Worm (Caenorhabditis elegans) whole organism, L1 larva: Measurements from ENCODE around the gene hmit-1.3.

Experiments
- aly-2 ChIP-seq: fragments of 150-350 bp; optimal IDR thresholded peaks from 2 replicates; lab custom pipeline; 2014; ENCODE audit warnings: missing biosample characterization, missing genetic modification characterization
- ama-1 ChIP-seq: fragments of 150-350 bp; optimal IDR thresholded peaks from 2 replicates; lab custom pipeline; 2014
- ces-1 ChIP-seq: fragments of 150-350 bp; optimal IDR thresholded peaks from 2 replicates; lab custom pipeline; 2014; ENCODE audit warnings: missing biosample characterization, missing genetic modification reagents, missing genetic modification characterization
- dpl-1 ChIP-seq, 3 experiments: fragments of 150-350 bp in 2 of 3; sonication (generic microtip) in 1 of 3; optimal IDR thresholded peaks; 2 replicates each; lab custom pipeline; 2014 to 2017; ENCODE audit warnings: missing biosample characterization in 3 of 3, missing genetic modification characterization in 3 of 3, missing genetic modification reagents in 3 of 3
- elt-2 ChIP-seq: sonication (generic microtip); optimal IDR thresholded peaks from 2 replicates; lab custom pipeline; 2016; ENCODE audit warnings: missing genetic modification characterization, mild to moderate bottlenecking, inconsistent platforms, missing compliant biosample characterization, missing genetic modification reagents
- fos-1 ChIP-seq: fragments of 150-350 bp; optimal IDR thresholded peaks from 2 replicates; lab custom pipeline; 2014; ENCODE audit warnings: missing biosample characterization, missing genetic modification characterization
- mab-9 ChIP-seq: fragments of 200-800 bp; sonication (Bioruptor generic); IDR thresholded peaks from 2 replicates; pipeline ENCODE4 v1.3.6; 2022; ENCODE audit warnings: missing genetic modification reagents, missing genetic modification characterization, missing compliant biosample characterization
- nhr-76 ChIP-seq: sonication (generic microtip); optimal IDR thresholded peaks from 2 replicates; lab custom pipeline; 2017; ENCODE audit warnings: missing biosample characterization, missing genetic modification characterization
- nhr-85 ChIP-seq: sonication (generic microtip); peaks from one replicate; lab custom pipeline; 2016; ENCODE audit warnings: missing genetic modification characterization, inconsistent platforms, missing compliant biosample characterization

DNA sequence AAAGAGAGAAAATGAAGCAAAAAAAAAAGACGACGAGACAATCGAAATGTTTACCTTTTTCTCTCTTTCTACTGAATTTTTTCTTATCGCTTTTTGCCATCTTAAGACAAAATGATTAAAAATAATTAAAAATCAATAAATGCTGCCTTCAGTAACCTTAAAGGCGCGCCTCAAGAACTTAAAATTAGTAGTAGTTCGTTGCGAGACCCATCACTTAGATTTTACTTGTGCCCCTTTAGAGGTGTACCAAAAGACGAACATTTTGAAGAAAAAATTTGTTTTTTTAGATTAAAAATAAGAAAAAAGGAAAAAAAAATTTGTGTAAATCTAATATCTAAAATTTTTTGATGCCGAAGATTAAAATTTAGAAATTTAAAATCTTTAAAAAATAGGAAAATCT lies 48.4 kb downstream of the hmit-1.3 start:
- TF ChIP-seq elt-2 (tag; lab: Kevin White, UChicago) (no peak), ces-1 (GFP tag; lab: Kevin White, UChicago) (no peak), ama-1 (lab: Kevin White, UChicago) (no peak), mab-9 (no peak), nhr-85 (tag; lab: Kevin White, UChicago) (no peak), dpl-1 (GFP tag; optimal IDR thresholded peaks at IDR 0.05; lab: Kevin White, UChicago) (no peak), nhr-76 (tag; lab: Kevin White, UChicago) (no peak), fos-1 (no peak), aly-2 (tag; lab: Kevin White, UChicago) (no peak)
